Worm (Caenorhabditis elegans): ENCODE data around the gene tni-1.
A peak's percentile ranks its signal among the peaks of the same experiment; 100 is the strongest.

DNA sequence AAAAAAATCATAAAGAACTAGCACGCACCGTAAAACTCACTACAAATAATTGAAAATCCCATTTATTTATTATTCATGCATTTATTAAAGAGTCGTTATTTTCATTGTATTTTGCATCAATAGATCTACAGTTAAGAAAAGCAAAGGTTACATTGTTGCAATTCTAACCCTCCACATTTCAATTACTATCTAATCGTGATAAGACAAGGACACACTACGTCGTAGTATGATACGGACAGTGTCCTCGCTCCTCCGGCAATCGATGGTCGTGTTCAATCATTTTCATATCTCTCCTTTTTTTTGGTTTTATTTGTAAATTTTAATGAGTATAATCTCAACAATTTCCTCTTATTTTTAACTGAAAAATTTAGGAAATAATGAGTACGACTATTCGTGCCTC lies 15.7 kb upstream of the tni-1 start, which contains the start of gene prx-12:
- TF ChIP-seq ztf-11 (tag; optimal IDR thresholded peaks at IDR 0.05) (no peak), nhr-11 (tag; optimal IDR thresholded peaks at IDR 0.05) (no peak), nhr-25 (tag; optimal IDR thresholded peaks at IDR 0.05) (peak; percentile 2), fkh-2 (tag; optimal IDR thresholded peaks at IDR 0.05) (no peak), zag-1 (tag; optimal IDR thresholded peaks at IDR 0.05) (no peak)

Measured in whole organism, L3 larva.